Worm (Caenorhabditis elegans) whole organism, midembryonic: ENCODE data around the gene lab-2.

ENCODE experiments used
- klf-2 ChIP-seq: fragments of 200-800 bp; sonication (Bioruptor generic); conservative IDR thresholded peaks from 2 replicates; pipeline ENCODE4 v1.3.6; 2022; ENCODE audit warnings: missing genetic modification reagents, missing genetic modification characterization, missing compliant biosample characterization
- med-1 ChIP-seq: sonication (generic microtip); optimal IDR thresholded peaks from 2 replicates; lab custom pipeline; 2017; ENCODE audit warnings: missing genetic modification characterization, mild to moderate bottlenecking, missing compliant biosample characterization, antibody characterized with exemption, missing genetic modification reagents; ENCODE audit not compliant: insufficient read depth
- ref-1 ChIP-seq: fragments of 200-800 bp; sonication (Bioruptor generic); conservative IDR thresholded peaks from 2 replicates; pipeline ENCODE4 v1.3.6; 2022; ENCODE audit warnings: missing genetic modification reagents, missing genetic modification characterization, missing compliant biosample characterization

- TF ChIP-seq klf-2 (GFP tag; lab: Robert Waterston, UW) (no peak), med-1 (GFP tag; lab: Kevin White, UChicago) (no peak), ref-1 (GFP tag; lab: Robert Waterston, UW) (no peak)
These were observed 24.3 kb downstream of the lab-2 start for ce11 chrIII:7304961-7305648.
